Fruit fly (Drosophila melanogaster) whole organism, prepupa: ENCODE measurements around the gene CG2061.

Experiments
- Blimp-1 ChIP-seq: fragments of 200-800 bp; sonication (Bioruptor generic); optimal IDR thresholded peaks from 3 replicates; lab custom pipeline; 2017; ENCODE audit warnings: missing biosample characterization, missing genetic modification characterization, mild to moderate bottlenecking, moderate library complexity, missing genetic modification reagents
- CG6792 ChIP-seq: fragments of 200-800 bp; sonication (Bioruptor generic); optimal IDR thresholded peaks from 3 replicates; lab custom pipeline; 2016; ENCODE audit warnings: missing biosample characterization, missing genetic modification characterization
- Eip78C ChIP-seq: fragments of 200-800 bp; sonication (Bioruptor generic); peaks from one replicate; lab custom pipeline; 2016; ENCODE audit warnings: missing biosample characterization, missing genetic modification characterization
- Sox102F ChIP-seq: fragments of 200-800 bp; sonication (Bioruptor generic); optimal IDR thresholded peaks from 2 replicates; lab custom pipeline; 2016; ENCODE audit warnings: missing biosample characterization, mild to moderate bottlenecking, missing genetic modification characterization
- Sox15 ChIP-seq: fragments of 200-800 bp; sonication (Bioruptor generic); optimal IDR thresholded peaks from 3 replicates; lab custom pipeline; 2016; ENCODE audit warnings: missing biosample characterization, missing genetic modification characterization
- cyc ChIP-seq: fragments of 200-800 bp; sonication (Bioruptor generic); optimal IDR thresholded peaks from 3 replicates; lab custom pipeline; 2016; ENCODE audit warnings: missing biosample characterization, missing genetic modification characterization
- eg ChIP-seq: fragments of 200-800 bp; sonication (Bioruptor generic); IDR thresholded peaks from 3 replicates; pipeline ENCODE4 v1.3.6; 2022; ENCODE audit warnings: missing biosample characterization, missing genetic modification characterization
- esn ChIP-seq: fragments of 200-800 bp; sonication (Bioruptor generic); optimal IDR thresholded peaks from 2 replicates; lab custom pipeline; 2016; ENCODE audit warnings: missing biosample characterization, mild to moderate bottlenecking, missing genetic modification characterization, moderate library complexity
- fd59A ChIP-seq: fragments of 200-800 bp; sonication (Bioruptor generic); optimal IDR thresholded peaks from 2 replicates; lab custom pipeline; 2017; ENCODE audit warnings: missing biosample characterization, mild to moderate bottlenecking, missing genetic modification characterization, missing genetic modification reagents
- spab ChIP-seq: fragments of 200-800 bp; sonication (Bioruptor generic); optimal IDR thresholded peaks from 2 replicates; lab custom pipeline; 2017; ENCODE audit warnings: missing biosample characterization, mild to moderate bottlenecking, missing genetic modification characterization, missing genetic modification reagents
- topi ChIP-seq: fragments of 200-800 bp; sonication (Bioruptor generic); optimal IDR thresholded peaks from 3 replicates; lab custom pipeline; 2016; ENCODE audit warnings: missing biosample characterization, missing genetic modification characterization

DNA sequence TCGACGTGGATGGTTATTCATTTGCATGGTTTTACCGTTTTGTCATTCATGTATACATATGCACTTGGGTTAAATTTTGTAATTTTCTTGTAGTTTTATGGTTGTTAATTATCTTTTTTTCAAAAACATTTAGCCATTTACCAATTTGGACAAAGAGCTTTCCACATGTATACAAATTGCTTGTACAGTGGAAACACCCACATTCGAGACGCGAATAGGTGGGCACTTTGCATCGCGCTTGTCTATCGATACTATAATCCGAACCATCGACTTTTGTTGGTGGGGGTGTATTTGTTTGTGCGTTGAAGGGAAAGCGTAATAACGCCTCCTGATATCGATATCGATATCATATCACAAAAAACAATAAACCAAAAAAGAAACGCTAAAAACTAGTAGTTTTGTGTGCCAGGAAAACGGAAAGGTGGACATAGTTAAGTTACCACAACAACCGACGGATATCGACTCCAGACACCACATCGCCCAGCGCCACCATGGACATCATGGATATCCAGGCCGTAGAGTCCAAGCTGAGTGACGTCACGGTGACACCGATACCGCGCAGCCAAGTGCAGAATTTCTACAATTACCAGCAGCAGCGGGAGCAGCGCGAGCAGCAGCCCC lies 45.4 kb downstream of the CG2061 start, which contains the start of gene CDK2AP1:
- TF ChIP-seq CG6792 (GFP tag; lab: Kevin White, UChicago), result no peak
- no peak for TF ChIP-seq Sox102F
- TF ChIP-seq spab, result no peak
- no peak for TF ChIP-seq fd59A (GFP tag; lab: Kevin White, UChicago)
- no peak for TF ChIP-seq Eip78C (GFP tag; lab: Kevin White, UChicago)
- TF ChIP-seq topi (GFP tag; lab: Kevin White, UChicago), result no peak
- no peak for TF ChIP-seq Sox15 (GFP tag; lab: Kevin White, UChicago)
- no peak for TF ChIP-seq Blimp-1 (GFP tag; lab: Kevin White, UChicago)
- no peak for TF ChIP-seq eg (GFP tag; lab: Robert Waterston, UW)
- TF ChIP-seq cyc (GFP tag; lab: Kevin White, UChicago), result peak; percentile 7
- TF ChIP-seq esn, result no peak
